Worm (Caenorhabditis elegans): ENCODE results near the gene math-40.

math-40 gene

DNA sequence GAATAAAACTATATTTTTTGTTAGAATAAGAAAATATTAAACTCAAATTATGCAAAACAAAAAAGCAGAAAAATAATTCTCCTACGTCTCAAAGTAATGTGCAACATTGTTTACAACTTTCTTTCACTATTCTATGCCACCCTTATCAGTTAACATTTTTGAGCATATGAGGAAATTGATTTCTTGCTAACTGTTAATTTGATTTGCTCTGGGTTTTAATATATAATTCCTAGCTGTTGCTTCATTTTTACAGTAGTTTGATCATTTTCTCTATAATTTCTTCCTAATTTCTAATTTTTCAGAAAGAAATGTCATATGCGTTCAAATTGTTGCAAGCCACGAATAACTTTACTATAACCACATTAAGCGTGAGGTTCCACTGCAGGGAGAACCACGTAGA is 5.8 kb downstream of the math-40 start, which contains the start of gene T08E11.1:
Gene T08E11.1, plus strand, starts transcription at position 301 of the 400 bp plus-strand sequence.
- no peak for TF ChIP-seq attf-6 (GFP tag; IDR thresholded peaks at IDR 0.05)
- TF ChIP-seq C06A6.2 (GFP tag; conservative IDR thresholded peaks at IDR 0.05) = no peak
- no peak for TF ChIP-seq F23B12.7 (tag; optimal IDR thresholded peaks at IDR 0.05; ENCODE audit: insufficient read depth)
- TF ChIP-seq T26A5.8 (tag; optimal IDR thresholded peaks at IDR 0.05) = no peak
- no peak for TF ChIP-seq somi-1 (GFP tag; optimal IDR thresholded peaks at IDR 0.05)
- no peak for TF ChIP-seq D2030.7 (GFP tag; IDR thresholded peaks at IDR 0.05)
- no peak for TF ChIP-seq zfh-2 (GFP tag; conservative IDR thresholded peaks at IDR 0.05)
- TF ChIP-seq ceh-40 (GFP tag; IDR thresholded peaks at IDR 0.05) = no peak
- no peak for TF ChIP-seq F39B2.1 (GFP tag; IDR thresholded peaks at IDR 0.05)
- no peak for TF ChIP-seq cebp-1 (GFP tag; IDR thresholded peaks at IDR 0.05)
- TF ChIP-seq cebp-1 (tag; optimal IDR thresholded peaks at IDR 0.05) = no peak
- no peak for TF ChIP-seq ztf-18 (tag; optimal IDR thresholded peaks at IDR 0.05)
- TF ChIP-seq F22D6.2 (tag; optimal IDR thresholded peaks at IDR 0.05) = no peak
- TF ChIP-seq nhr-179 (tag; optimal IDR thresholded peaks at IDR 0.05) = no peak
- no peak for TF ChIP-seq F10E7.11 (tag; optimal IDR thresholded peaks at IDR 0.05)

DNA sequence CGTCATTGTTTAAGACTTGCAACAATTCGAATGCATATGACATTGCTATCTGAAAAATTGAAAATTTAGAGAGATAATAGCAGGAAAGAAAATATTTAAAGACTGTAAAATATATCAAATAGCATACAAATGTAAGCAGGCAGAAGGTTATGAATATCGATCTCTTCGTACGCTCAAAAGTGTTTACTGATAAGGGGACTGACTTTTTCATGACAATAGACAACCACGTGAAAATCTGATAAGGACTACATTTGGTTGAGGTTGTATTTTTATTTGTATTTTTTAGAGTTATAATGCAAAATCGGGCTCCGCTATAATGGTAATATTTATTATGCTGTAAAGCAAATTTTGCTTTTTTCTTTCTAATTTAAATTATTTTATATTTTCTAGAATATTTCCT is 12.5 kb downstream of the math-40 start, which contains the start of the genes C52E2.5 and C52E2.4:
Gene C52E2.5, minus strand, starts transcription at position 43 of the 400 bp plus-strand sequence.
Gene C52E2.4, plus strand, starts transcription at position 252 of the 400 bp plus-strand sequence.
- TF ChIP-seq B0035.1 (tag; optimal IDR thresholded peaks at IDR 0.05) = no peak
- no peak for TF ChIP-seq chd-7 (tag; optimal IDR thresholded peaks at IDR 0.05)
- peak; percentile 60 for TF ChIP-seq nhr-80 (tag; optimal IDR thresholded peaks at IDR 0.05)

DNA sequence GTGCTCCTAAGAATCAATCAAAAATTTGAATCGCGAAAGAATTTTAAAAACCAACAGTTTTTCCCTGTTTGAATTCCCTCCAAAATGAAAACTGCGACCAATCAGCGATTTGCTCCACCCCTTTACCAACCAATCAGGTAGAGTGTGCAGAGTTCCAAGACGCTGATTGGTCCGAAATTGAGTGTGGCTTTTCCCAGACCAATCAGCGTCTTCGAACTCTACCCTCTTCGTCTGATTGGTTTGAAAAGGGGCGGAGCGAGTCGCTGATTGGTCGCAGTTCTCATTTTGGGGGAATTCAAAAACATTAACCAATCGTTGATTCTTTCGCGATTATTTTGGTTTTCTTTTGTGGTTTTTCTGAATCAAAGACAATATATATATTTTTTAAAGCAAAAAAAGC is 14.1 kb downstream of the math-40 start:
- TF ChIP-seq bed-1 (GFP tag; IDR thresholded peaks at IDR 0.05) (no peak), nfyb-1 (GFP tag; IDR thresholded peaks at IDR 0.05) (peak; percentile 58; the same call in 1 of the 2 replicates)

DNA sequence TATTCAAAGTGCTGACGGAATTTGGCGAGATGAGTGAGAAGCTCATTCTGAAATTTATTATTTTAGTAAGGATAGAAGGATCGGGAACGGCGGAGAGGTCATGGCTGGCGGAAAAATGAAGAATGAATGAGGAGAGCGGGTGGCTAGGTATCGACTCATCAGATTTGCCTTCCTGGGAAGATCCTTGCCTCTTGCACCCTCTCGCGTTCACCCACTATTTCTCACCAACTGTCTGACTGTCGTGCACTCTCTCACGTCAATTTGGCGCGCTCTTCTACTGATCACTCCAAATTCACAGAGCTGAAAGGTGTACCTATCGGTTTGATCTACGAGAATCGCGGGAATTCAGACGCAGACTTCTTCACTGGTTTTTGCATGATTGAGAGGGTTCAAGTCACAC is 17.7 kb downstream of the math-40 start, which contains the start of gene fbxb-97:
Gene fbxb-97, minus strand, starts transcription at position 53 of the 400 bp plus-strand sequence.
- TF ChIP-seq ztf-28 (GFP tag; IDR thresholded peaks at IDR 0.05) = no peak
- no peak for TF ChIP-seq lir-1 (GFP tag; conservative IDR thresholded peaks at IDR 0.05)
- TF ChIP-seq hrde-1 (tag; optimal IDR thresholded peaks at IDR 0.05; ENCODE audit: borderline replicate concordance) = no peak
- TF ChIP-seq lin-40 (tag; optimal IDR thresholded peaks at IDR 0.05) = no peak
- no peak for TF ChIP-seq bed-1 (GFP tag; IDR thresholded peaks at IDR 0.05)
- TF ChIP-seq cebp-2 (GFP tag; IDR thresholded peaks at IDR 0.05) = no peak
- TF ChIP-seq unc-130 (GFP tag; optimal IDR thresholded peaks at IDR 0.05) = no peak
- no peak for TF ChIP-seq Y53G8AR.9 (GFP tag; conservative IDR thresholded peaks at IDR 0.05)
- no peak for TF ChIP-seq F33H1.4 (GFP tag; IDR thresholded peaks at IDR 0.05)
- TF ChIP-seq ztf-26 (tag; optimal IDR thresholded peaks at IDR 0.05) = no peak
- TF ChIP-seq zim-3 (tag; optimal IDR thresholded peaks at IDR 0.05) = no peak
- peak; percentile 20; the same call in 1 of the 2 replicates for TF ChIP-seq hmg-1.2 (GFP tag; IDR thresholded peaks at IDR 0.05)
- peak; percentile 42; the same call in 1 of the 2 replicates for TF ChIP-seq madf-6 (GFP tag; IDR thresholded peaks at IDR 0.05)
- TF ChIP-seq ZK185.1 (tag; optimal IDR thresholded peaks at IDR 0.05; ENCODE audit: poor library complexity, severe bottlenecking) = no peak

DNA sequence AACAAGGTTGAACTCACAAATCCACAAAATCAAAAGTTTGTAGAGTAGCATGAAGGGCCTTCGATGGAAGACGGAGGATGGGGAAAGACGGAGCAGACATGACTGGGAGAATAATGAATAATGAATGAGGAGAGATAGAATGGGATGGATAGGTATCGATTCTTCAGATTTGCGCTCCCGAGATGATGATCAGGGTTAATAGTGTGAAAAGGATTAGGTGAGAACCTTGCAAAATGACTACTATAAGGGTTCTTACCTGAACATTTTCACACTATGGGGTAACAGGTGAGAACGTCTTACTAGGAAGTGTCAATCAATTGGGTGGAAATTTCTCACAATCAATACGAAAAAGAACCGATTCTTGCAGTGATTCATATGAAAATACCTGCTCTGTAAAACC is 19.9 kb downstream of the math-40 start, which contains the start of gene fbxb-96:
Gene fbxb-96, minus strand, starts transcription at position 101 of the 400 bp plus-strand sequence.
- no peak for TF ChIP-seq hsf-1 (GFP tag; IDR thresholded peaks at IDR 0.05)
- TF ChIP-seq egl-44 (GFP tag; IDR thresholded peaks at IDR 0.05) = no peak
- TF ChIP-seq F57A8.1 (GFP tag; optimal IDR thresholded peaks at IDR 0.05) = no peak
- no peak for TF ChIP-seq xnd-1 (tag; optimal IDR thresholded peaks at IDR 0.05)
- no peak for TF ChIP-seq K11D2.4 (GFP tag; IDR thresholded peaks at IDR 0.05)
- no peak for TF ChIP-seq tbx-9 (tag; optimal IDR thresholded peaks at IDR 0.05; ENCODE audit: borderline replicate concordance)
- TF ChIP-seq rec-8 (tag; optimal IDR thresholded peaks at IDR 0.05) = no peak
- TF ChIP-seq nhr-179 (tag; optimal IDR thresholded peaks at IDR 0.05) = no peak
- TF ChIP-seq lag-1 (GFP tag; IDR thresholded peaks at IDR 0.05) = no peak
- TF ChIP-seq madf-10 (tag; optimal IDR thresholded peaks at IDR 0.05) = no peak
- TF ChIP-seq ekl-4 (GFP tag; IDR thresholded peaks at IDR 0.05) = no peak
- no peak for TF ChIP-seq ceh-27 (GFP tag; optimal IDR thresholded peaks at IDR 0.05)

Measured in whole organism, young adult.